Worm (Caenorhabditis elegans): Measurements from ENCODE around the gene snr-1.

DNA sequence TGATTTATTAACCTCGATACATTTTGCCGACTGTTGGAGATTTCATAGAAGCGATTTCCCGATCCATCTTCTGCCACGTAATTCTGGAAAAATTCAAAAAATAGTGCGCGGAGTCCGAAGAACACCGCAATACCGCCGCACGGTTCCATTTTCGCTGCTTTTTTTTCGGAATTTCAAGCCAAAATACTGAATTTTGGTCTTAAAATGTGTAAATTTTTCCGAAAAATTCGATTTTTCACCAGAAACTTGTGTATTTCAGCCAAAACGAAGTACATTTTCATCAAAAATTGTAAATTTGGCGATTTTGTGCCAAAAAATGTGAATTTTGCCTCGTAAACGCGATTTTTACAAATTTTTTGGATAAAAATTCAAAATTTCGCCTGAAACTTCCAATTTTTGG lies 15.3 kb downstream of the snr-1 start:
- TF ChIP-seq blmp-1 (tag; optimal IDR thresholded peaks at IDR 0.05) (no peak), unc-62 (GFP tag; optimal IDR thresholded peaks at IDR 0.05) (no peak), nhr-76 (tag; optimal IDR thresholded peaks at IDR 0.05) (no peak)
